Worm (Caenorhabditis elegans) whole organism, L4 larva: ENCODE data around the gene F35E8.1.
A peak's percentile ranks its signal among the peaks of the same experiment; 100 is the strongest.
"Not testable (repeated sequence)": the region's sequence is repeated elsewhere in the genome, so short reads cannot be mapped to it uniquely, and the experiment has no call there.

ENCODE experiments used
- D1046.2 ChIP-seq: fragments of 200-800 bp; sonication (Bioruptor generic); IDR thresholded peaks from 2 replicates; pipeline ENCODE4 v1.3.6; 2022; ENCODE audit warnings: missing genetic modification characterization, missing compliant biosample characterization
- F10B5.3 ChIP-seq: sonication (generic microtip); optimal IDR thresholded peaks from 2 replicates; lab custom pipeline; 2016; ENCODE audit warnings: mild to moderate bottlenecking, missing genetic modification characterization, missing compliant biosample characterization
- T26A8.4 ChIP-seq: fragments of 200-800 bp; sonication (Bioruptor generic); IDR thresholded peaks from 2 replicates; pipeline ENCODE4 v1.3.6; 2022; ENCODE audit warnings: missing genetic modification characterization, missing compliant biosample characterization
- Y48G9A.11 ChIP-seq: fragments of 200-800 bp; sonication (Bioruptor generic); IDR thresholded peaks from 2 replicates; pipeline ENCODE4 v1.3.6; 2022; ENCODE audit warnings: missing genetic modification reagents, missing genetic modification characterization, missing compliant biosample characterization
- aha-1 ChIP-seq: fragments of 150-350 bp; peaks from one replicate; lab custom pipeline; 2014; ENCODE audit warnings: missing biosample characterization, missing genetic modification characterization
- ceh-32 ChIP-seq: sonication (generic microtip); optimal IDR thresholded peaks from 2 replicates; lab custom pipeline; 2016; ENCODE audit warnings: mild to moderate bottlenecking, missing genetic modification characterization, missing compliant biosample characterization; ENCODE audit not compliant: poor library complexity
- ceh-44 ChIP-seq: fragments of 200-800 bp; sonication (Bioruptor generic); IDR thresholded peaks from 2 replicates; pipeline ENCODE4 v1.3.6; 2022; ENCODE audit warnings: missing genetic modification reagents, missing genetic modification characterization, missing compliant biosample characterization
- daf-16 ChIP-seq, 3 experiments: sonication (generic microtip); optimal IDR thresholded peaks; 2 replicates each; lab custom pipeline; 2016 to 2017; ENCODE audit warnings: missing genetic modification characterization in 3 of 3, missing genetic modification reagents in 3 of 3, mild to moderate bottlenecking in 2 of 3, missing compliant biosample characterization in 2 of 3, missing biosample characterization in 1 of 3, moderate library complexity in 1 of 3
- dmd-8 ChIP-seq: fragments of 200-800 bp; sonication (Bioruptor generic); IDR thresholded peaks from 2 replicates; pipeline ENCODE4 v1.3.6; 2022; ENCODE audit warnings: missing genetic modification characterization, missing compliant biosample characterization
- duxl-1 ChIP-seq: sonication (generic microtip); optimal IDR thresholded peaks from 2 replicates; lab custom pipeline; 2016; ENCODE audit warnings: mild to moderate bottlenecking, missing genetic modification characterization, moderate library complexity, missing compliant biosample characterization; ENCODE audit not compliant: poor library complexity
- dve-1 ChIP-seq: sonication (generic microtip); optimal IDR thresholded peaks from 2 replicates; lab custom pipeline; 2017; ENCODE audit warnings: antibody characterized with exemption, mild to moderate bottlenecking, missing genetic modification characterization, missing compliant biosample characterization; ENCODE audit not compliant: insufficient read depth
- fos-1 ChIP-seq: fragments of 150-350 bp; optimal IDR thresholded peaks from 2 replicates; lab custom pipeline; 2014; ENCODE audit warnings: missing biosample characterization, missing genetic modification characterization
- gei-8 ChIP-seq: fragments of 200-800 bp; sonication (Bioruptor generic); optimal IDR thresholded peaks from 2 replicates; lab custom pipeline; 2018; ENCODE audit warnings: mild to moderate bottlenecking, missing genetic modification characterization, missing compliant biosample characterization
- hlh-30 ChIP-seq: sonication (generic microtip); optimal IDR thresholded peaks from 2 replicates; lab custom pipeline; 2017; ENCODE audit warnings: antibody characterized with exemption, mild to moderate bottlenecking, missing genetic modification characterization, missing compliant biosample characterization; ENCODE audit not compliant: insufficient read depth
- lir-3 ChIP-seq: sonication (generic microtip); optimal IDR thresholded peaks from 2 replicates; lab custom pipeline; 2016; ENCODE audit warnings: mild to moderate bottlenecking, missing genetic modification characterization, missing compliant biosample characterization
- lsy-2 ChIP-seq, 2 experiments: fragments of 150-350 bp in 1 of 2; sonication (generic microtip) in 1 of 2; optimal IDR thresholded peaks; 2 replicates each; lab custom pipeline; 2014 to 2017; ENCODE audit warnings: missing biosample characterization in 2 of 2, missing genetic modification characterization in 2 of 2
- mdt-29 ChIP-seq: fragments of 200-800 bp; sonication (Bioruptor generic); IDR thresholded peaks from 2 replicates; pipeline ENCODE4 v1.3.6; 2022; ENCODE audit warnings: missing genetic modification reagents, missing genetic modification characterization, missing compliant biosample characterization
- mxl-3 ChIP-seq: fragments of 200-800 bp; sonication (Bioruptor generic); optimal IDR thresholded peaks from 2 replicates; lab custom pipeline; 2018; ENCODE audit warnings: mild to moderate bottlenecking, missing genetic modification characterization, missing compliant biosample characterization
- nhr-11 ChIP-seq: fragments of 150-350 bp; optimal IDR thresholded peaks from 2 replicates; lab custom pipeline; 2014; ENCODE audit warnings: missing biosample characterization, missing genetic modification characterization
- nhr-28 ChIP-seq: fragments of 150-350 bp; optimal IDR thresholded peaks from 2 replicates; lab custom pipeline; 2014; ENCODE audit warnings: missing biosample characterization, missing genetic modification characterization
- nhr-6 ChIP-seq: fragments of 150-350 bp; optimal IDR thresholded peaks from 2 replicates; lab custom pipeline; 2014; ENCODE audit warnings: missing biosample characterization, missing genetic modification characterization
- nhr-76 ChIP-seq: fragments of 150-350 bp; optimal IDR thresholded peaks from 2 replicates; lab custom pipeline; 2014; ENCODE audit warnings: missing biosample characterization, missing genetic modification characterization
- nhr-77 ChIP-seq: fragments of 150-350 bp; optimal IDR thresholded peaks from 2 replicates; lab custom pipeline; 2014; ENCODE audit warnings: missing biosample characterization, missing genetic modification characterization
- pha-4 ChIP-seq, 2 experiments: fragments of 150-350 bp in 1 of 2; fragments of 200-800 bp in 1 of 2; sonication (Bioruptor generic) in 1 of 2; IDR thresholded peaks in 1 of 2; optimal IDR thresholded peaks in 1 of 2; 2 replicates each; pipeline versions ENCODE4 v1.3.6 to Lab custom; 2014 to 2022; ENCODE audit warnings: missing genetic modification characterization in 2 of 2, missing genetic modification reagents in 2 of 2, missing biosample characterization in 1 of 2, missing compliant biosample characterization in 1 of 2
- pqm-1 ChIP-seq: sonication (generic microtip); optimal IDR thresholded peaks from 2 replicates; lab custom pipeline; 2017; ENCODE audit warnings: missing biosample characterization, missing genetic modification characterization
- sdz-12 ChIP-seq: fragments of 200-800 bp; sonication (Bioruptor generic); optimal IDR thresholded peaks from 2 replicates; lab custom pipeline; 2018; ENCODE audit warnings: mild to moderate bottlenecking, missing genetic modification characterization, missing compliant biosample characterization
- snpc-1.2 ChIP-seq: fragments of 200-800 bp; sonication (Bioruptor generic); IDR thresholded peaks from 2 replicates; pipeline ENCODE4 v1.3.6; 2022; ENCODE audit warnings: missing genetic modification reagents, missing genetic modification characterization, missing compliant biosample characterization
- snpc-4 ChIP-seq: fragments of 150-350 bp; optimal IDR thresholded peaks from 2 replicates; lab custom pipeline; 2014; ENCODE audit warnings: missing biosample characterization, missing genetic modification characterization
- tag-97 ChIP-seq: fragments of 200-800 bp; sonication (Bioruptor generic); IDR thresholded peaks from 2 replicates; pipeline ENCODE4 v1.3.6; 2022; ENCODE audit warnings: missing genetic modification characterization, missing compliant biosample characterization
- unc-62 ChIP-seq, 3 experiments: fragments of 150-350 bp in 1 of 3; sonication (generic microtip); optimal IDR thresholded peaks in 2 of 3; peaks in 1 of 3; 1 replicate in 1 of 3; 2 replicates in 2 of 3; lab custom pipeline; 2014 to 2017; ENCODE audit warnings: missing biosample characterization in 3 of 3, missing genetic modification characterization in 3 of 3, missing genetic modification reagents in 3 of 3, missing genotype in 1 of 3
- vab-7 ChIP-seq: fragments of 200-800 bp; sonication (Bioruptor generic); IDR thresholded peaks from 2 replicates; pipeline ENCODE4 v1.3.6; 2022; ENCODE audit warnings: missing genetic modification reagents, missing genetic modification characterization, missing compliant biosample characterization
- zfp-2 ChIP-seq: sonication (generic microtip); optimal IDR thresholded peaks from 2 replicates; lab custom pipeline; 2016; ENCODE audit warnings: mild to moderate bottlenecking, missing genetic modification characterization, missing compliant biosample characterization
- zfp-3 ChIP-seq: fragments of 200-800 bp; sonication (Bioruptor generic); conservative IDR thresholded peaks from 2 replicates; pipeline ENCODE4 v1.3.6; 2022; ENCODE audit warnings: missing genetic modification reagents, missing genetic modification characterization, missing compliant biosample characterization

The F35E8.1 gene

DNA sequence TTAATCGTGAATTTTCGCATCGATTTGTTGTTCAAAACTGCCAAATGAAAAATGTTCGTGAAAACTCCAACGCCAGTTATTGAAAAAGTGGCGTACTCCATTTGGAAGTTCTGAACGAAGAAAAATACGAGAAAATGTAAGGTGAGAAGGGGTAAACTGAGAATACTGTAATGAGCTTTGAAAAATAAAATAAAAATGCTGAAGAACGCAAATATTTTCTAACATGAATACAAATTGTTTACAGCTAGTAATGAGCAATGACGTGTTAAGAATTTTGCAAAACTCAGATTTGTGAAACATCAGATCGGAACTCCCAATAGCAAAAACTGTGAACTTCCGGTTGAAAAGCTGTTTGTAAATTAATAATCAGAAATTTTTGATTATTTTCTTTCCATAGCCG, 27.0 kb upstream of the F35E8.1 start, which contains the start of gene srw-26:
Gene srw-26, minus strand, starts transcription at position 101 of the 400 bp plus-strand sequence.
- TF ChIP-seq snpc-4 (tag; lab: Kevin White, UChicago) (no peak), hlh-30 (tag; lab: Kevin White, UChicago) (no peak), fos-1 (tag; lab: Kevin White, UChicago) (no peak), nhr-77 (tag; lab: Kevin White, UChicago) (no peak), T26A8.4 (GFP tag; lab: Robert Waterston, UW) (no peak), F10B5.3 (tag; lab: Kevin White, UChicago) (no peak), lir-3 (tag; lab: Kevin White, UChicago) (no peak), zfp-2 (tag; lab: Kevin White, UChicago) (no peak), dmd-8 (GFP tag; lab: Robert Waterston, UW) (no peak)

ce11 chrV:15929882-15930281, 24.5 kb upstream of the F35E8.1 start, which contains the start of gene srbc-77:
TSS of gene srbc-77 (plus strand) at chrV:15930182.
- not testable (repeated sequence) for TF ChIP-seq ceh-32; D1046.2 (GFP tag; lab: Robert Waterston, UW); mdt-29 (GFP tag; lab: Robert Waterston, UW)

ce11 chrV:15928325-15928724, 22.9 kb upstream of the F35E8.1 start, which contains the start of gene pzf-1:
TSS of gene pzf-1 (minus strand) at chrV:15928425.
- no peak for TF ChIP-seq nhr-11 (tag; lab: Kevin White, UChicago)
- TF ChIP-seq duxl-1 (tag; lab: Kevin White, UChicago) = no peak
- TF ChIP-seq, all 104 proteins: peak for 0

DNA sequence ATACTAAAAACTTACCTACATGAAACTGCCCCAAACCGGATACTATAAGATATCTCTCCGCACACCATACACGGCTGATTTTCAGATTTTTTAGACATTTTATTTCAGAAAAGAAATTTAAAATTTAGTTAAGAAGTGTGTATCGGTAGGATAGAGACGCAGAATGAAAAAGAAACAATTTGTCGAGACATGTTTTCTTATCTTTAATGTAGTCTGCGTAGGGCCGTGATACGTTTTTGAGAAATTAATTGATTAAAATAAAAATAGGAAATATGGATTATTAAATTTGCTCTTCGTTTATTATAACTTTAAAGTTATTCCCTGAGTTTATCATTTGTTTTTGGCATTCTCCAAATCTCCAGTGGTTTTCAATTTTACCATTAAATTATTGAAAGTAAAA, 18.9 kb upstream of the F35E8.1 start, which contains the start of gene nhr-108:
Gene nhr-108, minus strand, starts transcription at position 166 of the 400 bp plus-strand sequence.
- TF ChIP-seq nhr-28 (peak; percentile 87), nhr-77 (tag; lab: Kevin White, UChicago) (peak; percentile 68), lsy-2 (tag; optimal IDR thresholded peaks at IDR 0.05; lab: Kevin White, UChicago) (no peak), gei-8 (GFP tag; lab: Kevin White, UChicago) (no peak), zfp-2 (tag; lab: Kevin White, UChicago) (no peak), ceh-44 (GFP tag; lab: Robert Waterston, UW) (no peak), aha-1 (tag; lab: Kevin White, UChicago) (no peak), tag-97 (GFP tag; lab: Robert Waterston, UW) (no peak), Y48G9A.11 (GFP tag; lab: Robert Waterston, UW) (no peak), mxl-3 (GFP tag; lab: Kevin White, UChicago) (no peak), nhr-76 (no peak), daf-16 (GFP tag; optimal IDR thresholded peaks at IDR 0.05; lab: Kevin White, UChicago) (no peak), daf-16 (tag; optimal IDR thresholded peaks at IDR 0.05; lab: Kevin White, UChicago) (peak; percentile 39)

DNA sequence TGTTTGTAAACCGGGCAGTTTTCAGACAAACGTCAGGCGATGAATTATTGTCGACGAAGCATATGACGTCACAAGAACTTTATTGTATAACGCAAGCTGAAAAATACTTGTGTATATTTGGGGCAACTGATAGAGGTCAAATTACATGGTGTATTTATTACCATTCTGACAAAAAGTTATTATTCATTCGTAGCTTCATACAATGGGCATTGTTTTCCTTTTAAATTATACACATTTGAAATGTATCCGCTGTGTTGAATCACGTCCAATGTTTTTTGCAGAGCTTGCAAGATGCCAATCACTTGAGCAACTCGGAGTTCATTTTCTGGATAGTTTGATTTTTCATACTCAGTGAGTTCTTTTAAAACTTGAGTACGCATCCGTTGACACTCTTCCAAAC, 17.5 kb upstream of the F35E8.1 start, which contains the start of gene F35E8.13:
Gene F35E8.13, plus strand, starts transcription at position 301 of the 400 bp plus-strand sequence.
- TF ChIP-seq fos-1 (tag; lab: Kevin White, UChicago) (no peak), snpc-1.2 (no peak), dve-1 (tag; lab: Kevin White, UChicago) (no peak), nhr-6 (tag; lab: Kevin White, UChicago) (no peak), vab-7 (GFP tag; lab: Robert Waterston, UW) (no peak)

DNA sequence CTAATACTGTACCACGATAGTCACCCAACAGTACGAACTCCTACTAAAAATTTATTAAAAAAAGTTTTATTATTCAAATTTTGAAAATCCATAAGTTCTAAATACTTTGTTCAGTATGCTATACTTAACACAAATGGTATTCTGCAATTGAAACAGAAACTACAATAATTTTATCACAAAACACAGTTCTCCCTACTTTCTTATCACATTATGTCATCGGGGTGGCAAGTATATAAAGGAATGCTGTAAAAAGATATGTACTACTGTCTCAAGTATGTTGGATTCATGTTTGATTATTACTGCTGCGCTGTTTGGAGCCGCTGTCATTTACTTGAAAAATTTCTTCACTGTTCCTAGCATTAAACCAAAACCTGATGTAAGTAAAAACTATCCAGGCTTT, 15.7 kb upstream of the F35E8.1 start, which contains the start of gene cdr-1:
Gene cdr-1, plus strand, starts transcription at position 208 of the 400 bp plus-strand sequence.
- TF ChIP-seq sdz-12 (GFP tag; lab: Kevin White, UChicago) (no peak), pqm-1 (tag; lab: Kevin White, UChicago) (peak; percentile 39), zfp-3 (GFP tag; lab: Robert Waterston, UW) (no peak), nhr-28 (peak; percentile 93), pha-4 (GFP tag; IDR thresholded peaks at IDR 0.05; lab: Robert Waterston, UW) (no peak), pha-4 (tag; optimal IDR thresholded peaks at IDR 0.05; lab: Kevin White, UChicago) (no peak), unc-62 (GFP tag; optimal IDR thresholded peaks at IDR 0.05 in 1 of 2; lab: Kevin White, UChicago) (peak in 1 of 2 experiments; percentile 36), unc-62 (tag; optimal IDR thresholded peaks at IDR 0.05; lab: Kevin White, UChicago) (no peak), tag-97 (GFP tag; lab: Robert Waterston, UW) (no peak), nhr-11 (tag; lab: Kevin White, UChicago) (no peak)
